Fruit fly (Drosophila melanogaster): ENCODE data around the gene CG14507.

The CG14507 gene

DNA sequence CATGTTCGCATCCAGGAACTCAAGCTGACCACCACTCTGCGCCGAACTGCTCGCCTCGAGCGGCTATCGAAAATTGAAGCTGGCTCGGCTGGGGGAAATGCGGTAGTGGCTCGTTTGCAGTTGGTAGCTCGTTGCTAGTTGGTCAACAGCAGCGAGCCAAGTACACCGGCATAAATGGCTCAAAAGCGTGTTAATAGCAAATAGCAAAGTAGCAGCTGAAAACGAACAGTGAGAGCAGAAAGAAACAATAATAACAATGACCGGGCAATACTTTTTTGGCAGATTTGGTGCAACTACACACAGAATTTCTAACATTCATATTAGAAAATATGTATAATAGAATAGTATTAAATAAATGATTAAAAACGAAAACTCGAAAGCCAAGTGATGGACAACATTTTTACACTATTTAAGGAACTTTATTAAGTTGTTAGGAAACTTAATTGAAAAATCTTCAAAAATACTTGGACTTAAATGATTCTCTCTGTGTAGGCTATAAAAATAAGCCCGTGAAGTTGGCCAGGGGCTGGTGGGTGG is at the start of gene CG14507:
Gene CG14507, minus strand, starts transcription at position 51 of the 537 bp plus-strand sequence.
- TF ChIP-seq usp (GFP tag; optimal IDR thresholded peaks at IDR 0.05) (no peak), psq (optimal IDR thresholded peaks at IDR 0.05) (no peak), Dll (optimal IDR thresholded peaks at IDR 0.05) (no peak), CG8478 (optimal IDR thresholded peaks at IDR 0.05) (no peak), pan (optimal IDR thresholded peaks at IDR 0.05) (no peak), EcR (GFP tag; optimal IDR thresholded peaks at IDR 0.05) (no peak)

DNA sequence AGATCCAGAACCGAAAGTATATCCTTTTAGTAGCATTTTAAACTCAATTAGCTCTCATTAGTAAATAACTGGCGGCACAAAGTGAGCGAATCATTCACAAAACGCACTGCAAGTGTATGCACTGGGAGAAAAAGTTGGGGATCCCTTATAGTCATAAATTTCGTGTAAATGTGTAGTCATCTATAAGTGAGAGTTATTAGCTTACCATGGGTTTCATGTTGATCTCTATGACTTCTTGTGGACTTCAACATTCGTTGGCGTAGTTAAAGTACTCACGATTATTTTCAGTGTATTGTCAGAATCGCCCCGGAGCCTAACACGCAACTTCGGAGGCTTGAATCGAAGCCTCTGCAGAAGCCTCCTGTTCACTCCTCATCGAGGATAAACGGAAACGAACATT is 49.5 kb upstream of the CG14507 start:
- TF ChIP-seq usp (GFP tag; optimal IDR thresholded peaks at IDR 0.05) = no peak
- no peak for TF ChIP-seq CG8478 (optimal IDR thresholded peaks at IDR 0.05)
- no peak for TF ChIP-seq pan (optimal IDR thresholded peaks at IDR 0.05)

DNA sequence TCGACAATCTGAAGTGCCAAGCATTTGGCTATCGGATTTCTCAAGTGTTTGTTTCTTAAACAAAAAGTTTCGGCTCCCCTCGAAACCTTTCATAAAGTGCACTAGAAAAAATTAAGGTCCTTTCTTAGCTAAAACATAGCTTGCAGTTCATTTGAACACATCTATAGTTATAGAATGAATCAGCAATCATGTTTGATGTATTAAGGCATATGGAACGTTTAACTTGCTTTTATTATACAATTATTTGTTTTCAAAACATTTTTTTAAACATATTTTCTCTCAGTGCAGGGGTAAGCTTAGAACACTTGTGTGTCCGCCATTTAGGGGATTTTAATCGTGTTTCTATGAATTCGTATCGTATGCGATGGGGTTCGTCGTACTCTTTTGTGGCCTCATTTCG is 47.1 kb upstream of the CG14507 start:
- no peak for TF ChIP-seq psq (optimal IDR thresholded peaks at IDR 0.05)
- no peak for TF ChIP-seq CG8478 (optimal IDR thresholded peaks at IDR 0.05)
- TF ChIP-seq pan (optimal IDR thresholded peaks at IDR 0.05) = no peak
- no peak for TF ChIP-seq usp (GFP tag; optimal IDR thresholded peaks at IDR 0.05)
- TF ChIP-seq Dll (optimal IDR thresholded peaks at IDR 0.05) = no peak
- TF ChIP-seq EcR (GFP tag; optimal IDR thresholded peaks at IDR 0.05) = no peak

DNA sequence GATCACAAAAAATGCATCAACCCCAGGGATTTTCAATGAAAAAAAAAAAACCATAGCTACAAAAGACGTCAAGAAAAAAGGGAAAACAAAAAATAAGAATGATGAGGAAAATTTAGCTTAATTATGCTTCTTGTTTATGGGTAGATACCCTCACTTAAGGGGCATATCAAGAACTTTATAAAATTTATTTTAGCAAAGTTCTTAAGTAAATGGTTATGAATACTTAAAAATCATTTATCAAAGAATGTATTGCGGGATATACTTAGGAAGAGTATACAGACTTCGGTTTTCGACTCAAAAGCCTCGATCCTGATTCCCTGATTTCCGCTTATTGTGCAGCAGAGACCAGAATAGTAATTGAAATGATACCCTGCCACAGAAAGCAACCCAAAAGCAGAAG is 45.5 kb upstream of the CG14507 start:
- no peak for TF ChIP-seq psq (optimal IDR thresholded peaks at IDR 0.05)

DNA sequence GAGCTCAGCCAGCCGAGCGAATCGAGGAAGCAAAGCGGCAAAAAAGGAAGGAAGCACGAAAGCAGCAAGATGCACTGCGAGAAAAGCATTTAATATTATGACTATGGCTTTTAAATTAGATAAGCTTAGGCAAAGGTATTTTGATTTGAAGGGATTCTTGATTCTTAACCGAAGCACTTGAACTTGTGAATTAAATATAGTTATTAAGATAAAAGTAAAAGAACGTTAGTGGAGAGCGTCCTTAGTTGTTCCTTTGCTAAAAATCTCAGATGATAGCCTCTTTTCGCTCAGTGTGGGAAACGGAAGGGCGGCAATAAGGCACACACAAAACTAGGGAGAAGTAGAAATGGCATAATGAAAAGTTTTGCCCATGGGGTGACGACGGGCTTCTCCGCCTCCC is 41.7 kb upstream of the CG14507 start:
- no peak for TF ChIP-seq EcR (GFP tag; optimal IDR thresholded peaks at IDR 0.05)
- TF ChIP-seq usp (GFP tag; optimal IDR thresholded peaks at IDR 0.05) = no peak
- TF ChIP-seq psq (optimal IDR thresholded peaks at IDR 0.05) = no peak
- no peak for TF ChIP-seq CG8478 (optimal IDR thresholded peaks at IDR 0.05)
- no peak for TF ChIP-seq Dll (optimal IDR thresholded peaks at IDR 0.05)
- no peak for TF ChIP-seq pan (optimal IDR thresholded peaks at IDR 0.05)

DNA sequence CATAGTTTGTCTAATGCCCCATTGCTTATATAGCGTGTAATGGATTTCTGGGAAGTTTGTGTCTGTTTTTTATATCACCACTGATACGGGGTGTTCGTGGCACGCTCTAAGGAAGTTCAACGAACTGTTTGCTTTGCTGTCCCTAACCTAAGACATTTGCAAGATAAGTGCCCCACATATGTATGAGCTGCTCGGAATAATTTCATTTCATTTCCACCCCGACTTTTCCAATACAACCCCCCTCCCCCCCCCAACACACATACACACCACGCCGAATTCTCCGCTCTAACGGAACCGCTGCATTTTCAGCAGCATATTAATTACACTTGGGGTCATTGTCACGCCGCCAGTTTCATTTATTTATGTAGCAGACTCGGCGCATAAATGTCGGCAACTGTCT is 40.5 kb upstream of the CG14507 start:
- TF ChIP-seq pan (optimal IDR thresholded peaks at IDR 0.05) = no peak
- TF ChIP-seq usp (GFP tag; optimal IDR thresholded peaks at IDR 0.05) = no peak
- no peak for TF ChIP-seq EcR (GFP tag; optimal IDR thresholded peaks at IDR 0.05)
- TF ChIP-seq Dll (optimal IDR thresholded peaks at IDR 0.05) = no peak

DNA sequence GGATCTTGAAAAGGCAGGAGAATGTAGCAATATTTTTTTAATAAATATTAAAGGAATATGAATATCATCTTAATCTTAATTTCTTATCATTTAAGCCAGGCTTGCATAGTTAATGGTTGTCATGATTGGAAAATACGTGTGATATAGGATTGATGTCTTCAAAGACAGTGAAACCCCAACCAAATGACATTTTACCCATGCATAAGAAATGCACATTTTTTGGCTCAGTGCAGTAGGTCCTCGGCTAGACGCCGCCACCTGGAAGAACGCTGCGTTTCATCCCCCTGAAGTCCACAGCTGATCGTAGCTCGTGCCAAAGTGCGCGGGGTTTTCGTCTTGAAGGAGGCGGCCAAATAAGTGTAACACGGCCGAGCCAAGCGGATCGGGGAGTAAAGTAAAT is 39.1 kb upstream of the CG14507 start:
- TF ChIP-seq Dll (optimal IDR thresholded peaks at IDR 0.05) = no peak
- no peak for TF ChIP-seq usp (GFP tag; optimal IDR thresholded peaks at IDR 0.05)
- no peak for TF ChIP-seq EcR (GFP tag; optimal IDR thresholded peaks at IDR 0.05)
- TF ChIP-seq CG8478 (optimal IDR thresholded peaks at IDR 0.05) = no peak
- TF ChIP-seq psq (optimal IDR thresholded peaks at IDR 0.05) = no peak
- no peak for TF ChIP-seq pan (optimal IDR thresholded peaks at IDR 0.05)

DNA sequence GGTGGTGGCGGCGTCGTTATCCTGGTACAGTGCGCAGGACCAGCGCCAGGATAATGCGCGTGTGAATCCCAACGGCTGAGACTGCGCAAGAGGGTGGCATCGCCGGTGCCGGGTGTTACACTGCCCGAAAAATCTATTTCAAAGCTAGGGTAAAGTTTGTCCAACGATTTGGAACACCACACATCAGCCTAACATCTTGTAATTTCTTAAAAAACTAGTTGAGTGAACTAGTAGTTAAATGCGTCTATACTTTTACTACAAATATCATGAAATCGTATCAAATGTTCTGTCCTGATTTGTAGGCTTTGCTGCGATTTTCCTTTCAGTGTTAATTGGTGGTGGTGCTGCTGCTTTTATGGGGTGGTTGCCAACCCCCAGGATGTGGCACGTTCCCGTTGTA is 37.5 kb upstream of the CG14507 start:
- TF ChIP-seq CG8478 (optimal IDR thresholded peaks at IDR 0.05) (no peak), psq (optimal IDR thresholded peaks at IDR 0.05) (no peak), Dll (optimal IDR thresholded peaks at IDR 0.05) (no peak), pan (optimal IDR thresholded peaks at IDR 0.05) (no peak), EcR (GFP tag; optimal IDR thresholded peaks at IDR 0.05) (no peak), usp (GFP tag; optimal IDR thresholded peaks at IDR 0.05) (no peak)

DNA sequence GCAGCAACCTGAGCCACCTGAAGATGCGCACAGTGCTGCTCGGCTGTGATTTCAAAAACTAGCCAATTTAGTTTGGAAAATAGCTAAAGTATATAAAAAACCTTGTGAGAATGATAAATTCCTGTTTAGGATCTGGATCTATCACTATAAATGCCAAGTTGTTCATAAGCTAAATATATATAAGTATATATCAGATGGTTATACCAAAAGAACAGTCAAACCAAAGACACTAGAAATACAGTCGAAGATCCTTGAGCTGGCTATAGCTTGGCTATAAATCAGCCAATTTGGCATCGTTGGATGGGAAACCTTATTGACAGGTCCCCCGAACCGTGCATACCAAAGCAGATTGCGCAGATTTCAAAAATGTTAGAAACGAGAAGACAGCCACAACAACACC is 35.7 kb upstream of the CG14507 start:
- TF ChIP-seq usp (GFP tag; optimal IDR thresholded peaks at IDR 0.05) (no peak), psq (optimal IDR thresholded peaks at IDR 0.05) (no peak), EcR (GFP tag; optimal IDR thresholded peaks at IDR 0.05) (no peak), pan (optimal IDR thresholded peaks at IDR 0.05) (no peak), Dll (optimal IDR thresholded peaks at IDR 0.05) (no peak)

DNA sequence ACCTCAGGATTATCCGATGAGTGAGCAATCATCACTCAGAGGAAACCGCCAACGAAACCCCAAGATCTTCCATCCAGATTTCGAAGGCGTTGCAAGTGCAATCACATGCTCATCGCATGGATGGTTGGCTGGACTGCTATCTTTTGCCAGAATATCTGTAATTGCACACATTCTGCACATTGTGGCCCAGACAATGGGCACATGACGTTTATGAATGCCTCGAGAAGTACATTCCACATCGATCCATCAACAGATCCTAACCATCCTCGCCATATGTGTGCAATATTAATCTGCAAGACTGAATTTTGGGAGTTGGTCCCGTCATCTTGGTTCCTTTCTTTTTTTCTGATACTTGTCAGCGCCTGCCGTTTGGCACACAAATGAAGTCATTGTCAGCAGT is 35.0 kb upstream of the CG14507 start:
- TF ChIP-seq EcR (GFP tag; optimal IDR thresholded peaks at IDR 0.05) (no peak), usp (GFP tag; optimal IDR thresholded peaks at IDR 0.05) (no peak), CG8478 (optimal IDR thresholded peaks at IDR 0.05) (no peak), psq (optimal IDR thresholded peaks at IDR 0.05) (no peak), pan (optimal IDR thresholded peaks at IDR 0.05) (no peak), Dll (optimal IDR thresholded peaks at IDR 0.05) (no peak)

DNA sequence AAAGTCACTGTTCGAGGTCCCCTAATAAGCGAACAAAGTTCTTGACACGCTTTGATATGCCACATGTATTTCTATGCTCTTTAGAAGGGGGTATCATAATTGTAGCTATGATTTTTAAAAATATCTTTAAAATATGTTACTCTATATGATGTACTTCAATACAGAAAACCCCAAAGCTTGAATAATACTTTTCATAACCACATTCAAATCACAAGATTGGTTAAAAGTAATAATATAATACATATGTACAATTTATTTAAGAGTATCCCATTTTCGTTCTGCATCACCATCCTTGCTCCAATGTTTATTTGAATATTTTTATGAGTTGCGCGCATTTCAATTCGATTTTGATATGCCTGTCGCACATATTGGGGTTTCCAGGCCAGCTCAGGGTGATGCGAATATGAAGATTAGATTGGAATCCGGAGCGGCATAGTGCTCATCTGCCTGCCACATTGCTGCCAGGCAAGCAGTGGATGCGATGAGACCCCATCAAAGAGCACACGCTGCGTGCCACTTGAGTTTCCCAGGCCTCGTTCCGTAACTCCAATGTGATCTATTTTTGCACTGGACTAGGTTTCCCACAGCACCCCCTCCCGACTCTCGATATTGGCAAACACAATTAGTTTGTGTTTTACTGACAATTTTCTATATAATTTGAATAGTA is 32.1 kb upstream of the CG14507 start:
- TF ChIP-seq CG8478 (optimal IDR thresholded peaks at IDR 0.05) (no peak), usp (GFP tag; optimal IDR thresholded peaks at IDR 0.05) (no peak), pan (optimal IDR thresholded peaks at IDR 0.05) (no peak), Dll (optimal IDR thresholded peaks at IDR 0.05) (no peak), EcR (GFP tag; optimal IDR thresholded peaks at IDR 0.05) (no peak), psq (optimal IDR thresholded peaks at IDR 0.05) (no peak)

DNA sequence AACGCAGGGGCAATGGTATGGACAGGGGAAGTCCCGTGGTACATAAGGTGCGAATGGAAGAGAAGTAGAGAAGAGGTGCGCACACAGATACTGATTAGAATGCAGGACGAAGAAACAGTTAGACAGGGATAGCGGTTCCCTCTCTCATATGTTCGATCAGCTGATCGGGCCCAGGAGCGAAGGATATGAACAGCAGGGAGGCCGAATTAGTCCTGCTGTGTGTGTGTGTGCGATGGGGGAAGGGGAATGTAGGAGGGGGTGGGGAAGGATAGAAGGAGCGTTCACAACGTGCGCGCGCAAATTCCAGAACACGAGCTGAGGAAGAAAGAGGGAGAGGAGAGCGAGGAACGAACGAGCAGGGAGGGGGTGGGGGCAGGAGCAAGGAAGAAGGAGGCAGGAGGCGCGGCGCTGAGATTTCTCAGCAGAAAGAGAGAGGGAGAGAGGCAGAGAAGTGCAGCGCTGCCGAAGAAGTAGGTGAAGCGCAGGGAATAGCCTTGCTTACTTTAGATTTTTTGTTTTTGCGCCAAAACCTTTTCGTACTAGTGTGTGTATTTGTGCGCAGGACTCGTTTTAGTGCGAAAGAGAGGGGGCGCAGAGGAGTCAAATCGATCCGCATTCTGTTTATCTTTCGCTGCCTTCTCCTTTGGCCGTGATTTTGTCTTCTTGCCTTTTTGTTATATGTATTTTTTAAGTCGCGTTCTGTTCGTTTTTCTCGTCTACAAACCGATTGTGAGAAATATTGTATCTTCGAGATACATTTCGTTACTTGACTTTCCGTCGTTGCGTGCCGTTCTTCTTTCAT is 30.6 kb upstream of the CG14507 start:
- TF ChIP-seq usp (GFP tag; optimal IDR thresholded peaks at IDR 0.05) (no peak), psq (optimal IDR thresholded peaks at IDR 0.05) (no peak), pan (optimal IDR thresholded peaks at IDR 0.05) (no peak), CG8478 (optimal IDR thresholded peaks at IDR 0.05) (no peak), Dll (optimal IDR thresholded peaks at IDR 0.05) (no peak), EcR (GFP tag; optimal IDR thresholded peaks at IDR 0.05) (no peak)

All from whole organism.